Fruit fly (Drosophila melanogaster) whole organism, embryonic: ENCODE measurements around the gene Tsc1.

Source experiments
- CG13775 ChIP-seq: fragments of 200-800 bp; sonication (Bioruptor generic); optimal IDR thresholded peaks from 3 replicates; lab custom pipeline; 2017; ENCODE audit warnings: missing biosample characterization, mild to moderate bottlenecking, missing genetic modification characterization
- CG15073 ChIP-seq: fragments of 200-800 bp; sonication (Bioruptor generic); optimal IDR thresholded peaks from 2 replicates; lab custom pipeline; 2016; ENCODE audit warnings: missing biosample characterization, missing genetic modification characterization
- CG15269 ChIP-seq: fragments of 200-800 bp; sonication (Bioruptor generic); optimal IDR thresholded peaks from 2 replicates; lab custom pipeline; 2018; ENCODE audit warnings: missing biosample characterization, mild to moderate bottlenecking, missing genetic modification characterization, moderate library complexity
- CG15696 ChIP-seq: fragments of 200-800 bp; sonication (Bioruptor generic); optimal IDR thresholded peaks from 2 replicates; lab custom pipeline; 2019; ENCODE audit warnings: missing biosample characterization, mild to moderate bottlenecking, missing genetic modification characterization, moderate library complexity
- CG18599 ChIP-seq: fragments of 200-800 bp; sonication (Bioruptor generic); optimal IDR thresholded peaks from 3 replicates; lab custom pipeline; 2017; ENCODE audit warnings: missing biosample characterization, missing genetic modification characterization, mild to moderate bottlenecking, moderate library complexity, missing genetic modification reagents
- CG2116 ChIP-seq: fragments of 200-800 bp; sonication (Bioruptor generic); optimal IDR thresholded peaks from 3 replicates; lab custom pipeline; 2018; ENCODE audit warnings: missing biosample characterization, mild to moderate bottlenecking, missing genetic modification characterization
- CG2120 ChIP-seq: fragments of 200-800 bp; sonication (Bioruptor generic); optimal IDR thresholded peaks from 3 replicates; lab custom pipeline; 2016; ENCODE audit warnings: missing biosample characterization, missing genetic modification characterization
- CG2199 ChIP-seq: fragments of 200-800 bp; sonication (Bioruptor generic); IDR thresholded peaks from 3 replicates; pipeline ENCODE4 v1.3.6; 2022; ENCODE audit warnings: missing biosample characterization, missing genetic modification characterization
- CG2889 ChIP-seq: fragments of 200-800 bp; sonication (Bioruptor generic); IDR thresholded peaks from 3 replicates; pipeline ENCODE4 v1.3.6; 2022; ENCODE audit warnings: missing biosample characterization, missing genetic modification characterization
- CG34376 ChIP-seq: fragments of 200-800 bp; sonication (Bioruptor generic); optimal IDR thresholded peaks from 2 replicates; lab custom pipeline; 2018; ENCODE audit warnings: missing biosample characterization, mild to moderate bottlenecking, missing genetic modification characterization
- CG3847 ChIP-seq: fragments of 200-800 bp; sonication (Bioruptor generic); IDR thresholded peaks from 2 replicates; pipeline ENCODE4 v1.3.6; 2022; ENCODE audit warnings: missing biosample characterization, missing genetic modification characterization
- CG8281 ChIP-seq: fragments of 200-800 bp; sonication (Bioruptor generic); optimal IDR thresholded peaks from 2 replicates; lab custom pipeline; 2018; ENCODE audit warnings: missing biosample characterization, mild to moderate bottlenecking, missing genetic modification characterization, moderate library complexity
- CG8765 ChIP-seq: fragments of 200-800 bp; sonication (Bioruptor generic); IDR thresholded peaks from 2 replicates; pipeline ENCODE4 v1.3.6; 2022; ENCODE audit warnings: missing biosample characterization, missing genetic modification characterization
- CoRest ChIP-seq: fragments of 200-800 bp; sonication (Bioruptor generic); optimal IDR thresholded peaks from 3 replicates; lab custom pipeline; 2018; ENCODE audit warnings: missing biosample characterization, mild to moderate bottlenecking, missing genetic modification characterization, moderate library complexity
- Ets97D ChIP-seq: fragments of 200-800 bp; sonication (Bioruptor generic); optimal IDR thresholded peaks from 3 replicates; lab custom pipeline; 2016; ENCODE audit warnings: missing biosample characterization, missing genetic modification characterization
- GATAe ChIP-seq: fragments of 200-800 bp; sonication (Bioruptor generic); conservative IDR thresholded peaks from 2 replicates; pipeline ENCODE4 v1.3.6; 2022; ENCODE audit warnings: missing biosample characterization, missing genetic modification characterization
- HmgZ ChIP-seq: fragments of 200-800 bp; sonication (Bioruptor generic); optimal IDR thresholded peaks from 2 replicates; lab custom pipeline; 2018; ENCODE audit warnings: missing biosample characterization, mild to moderate bottlenecking, missing genetic modification characterization
- Hr78 ChIP-seq, 2 experiments: fragments of 200-800 bp in 1 of 2; fragments of >200 bp in 1 of 2; sonication (Bioruptor generic) in 1 of 2; optimal IDR thresholded peaks; 2 replicates each; lab custom pipeline; 2017 to 2019; ENCODE audit warnings: missing biosample characterization in 2 of 2, missing genetic modification characterization in 2 of 2, mild to moderate bottlenecking in 1 of 2, moderate library complexity in 1 of 2
- Kr ChIP-seq: fragments of 200-800 bp; sonication (Bioruptor generic); optimal IDR thresholded peaks from 2 replicates; lab custom pipeline; 2017; ENCODE audit warnings: missing biosample characterization, mild to moderate bottlenecking, missing genetic modification characterization
- Scr ChIP-seq: fragments of 200-800 bp; sonication (Bioruptor generic); IDR thresholded peaks from 2 replicates; pipeline ENCODE4 v1.3.6; 2022; ENCODE audit warnings: missing biosample characterization, missing genetic modification characterization; ENCODE audit not compliant: partially characterized antibody
- Sox102F ChIP-seq: fragments of 200-800 bp; sonication (Bioruptor generic); optimal IDR thresholded peaks from 2 replicates; lab custom pipeline; 2018; ENCODE audit warnings: missing biosample characterization, mild to moderate bottlenecking, missing genetic modification characterization, moderate library complexity
- Sry-δ ChIP-seq: fragments of 200-800 bp; sonication (Bioruptor generic); optimal IDR thresholded peaks from 2 replicates; lab custom pipeline; 2016; ENCODE audit warnings: missing biosample characterization, missing genetic modification characterization
- bigmax ChIP-seq: fragments of 200-800 bp; sonication (Bioruptor generic); optimal IDR thresholded peaks from 2 replicates; lab custom pipeline; 2018; ENCODE audit warnings: missing biosample characterization, mild to moderate bottlenecking, missing genetic modification characterization
- btn ChIP-seq: fragments of 200-800 bp; sonication (Bioruptor generic); optimal IDR thresholded peaks from 2 replicates; lab custom pipeline; 2016; ENCODE audit warnings: missing biosample characterization, missing genetic modification characterization
- chif ChIP-seq, 2 experiments: fragments of 200-800 bp; sonication (Bioruptor generic); optimal IDR thresholded peaks; 3 replicates each; lab custom pipeline; 2016; ENCODE audit warnings: missing biosample characterization in 2 of 2, missing genetic modification characterization in 2 of 2
- chinmo ChIP-seq: fragments of 200-800 bp; sonication (Bioruptor generic); IDR thresholded peaks from 4 replicates; pipeline ENCODE4 v1.3.6; 2022; ENCODE audit warnings: missing biosample characterization, missing genetic modification characterization; ENCODE audit not compliant: partially characterized antibody
- cwo ChIP-seq: fragments of 200-800 bp; sonication (Bioruptor generic); optimal IDR thresholded peaks from 3 replicates; lab custom pipeline; 2017; ENCODE audit warnings: missing biosample characterization, missing genetic modification characterization, mild to moderate bottlenecking, moderate library complexity, missing genetic modification reagents
- exex ChIP-seq: fragments of 200-800 bp; sonication (Bioruptor generic); optimal IDR thresholded peaks from 4 replicates; lab custom pipeline; 2018; ENCODE audit warnings: missing biosample characterization, mild to moderate bottlenecking, missing genetic modification characterization, moderate library complexity
- gcm ChIP-seq: fragments of 200-800 bp; sonication (Bioruptor generic); optimal IDR thresholded peaks from 2 replicates; lab custom pipeline; 2019; ENCODE audit warnings: missing biosample characterization, mild to moderate bottlenecking, missing genetic modification characterization, moderate library complexity
- grn ChIP-seq: fragments of 200-800 bp; sonication (Bioruptor generic); optimal IDR thresholded peaks from 3 replicates; lab custom pipeline; 2017; ENCODE audit warnings: missing biosample characterization, missing genetic modification characterization
- gro ChIP-seq: fragments of 200-800 bp; sonication (Bioruptor generic); optimal IDR thresholded peaks from 2 replicates; lab custom pipeline; 2016; ENCODE audit warnings: missing biosample characterization, missing genetic modification characterization
- insv ChIP-seq, 2 experiments: fragments of 200-800 bp; sonication (Bioruptor generic); optimal IDR thresholded peaks; 3 replicates each; lab custom pipeline; 2016 to 2018; ENCODE audit warnings: missing biosample characterization in 2 of 2, missing genetic modification characterization in 2 of 2
- knrl ChIP-seq: fragments of 200-800 bp; sonication (Bioruptor generic); IDR thresholded peaks from 3 replicates; pipeline ENCODE4 v1.3.6; 2022; ENCODE audit warnings: missing biosample characterization, missing genetic modification characterization; ENCODE audit not compliant: partially characterized antibody
- lab ChIP-seq: fragments of 200-800 bp; sonication (Bioruptor generic); optimal IDR thresholded peaks from 3 replicates; lab custom pipeline; 2017; ENCODE audit warnings: missing biosample characterization, missing genetic modification characterization, mild to moderate bottlenecking, moderate library complexity, missing genetic modification reagents
- lola ChIP-seq, 3 experiments: fragments of >200 bp in 2 of 3; fragments of 200-800 bp in 1 of 3; sonication (Bioruptor generic) in 1 of 3; optimal IDR thresholded peaks; 2 replicates each; lab custom pipeline; 2017 to 2019; ENCODE audit warnings: missing biosample characterization in 3 of 3, missing genetic modification characterization in 3 of 3, mild to moderate bottlenecking in 1 of 3, moderate library complexity in 1 of 3
- mirr ChIP-seq: fragments of 200-800 bp; sonication (Bioruptor generic); optimal IDR thresholded peaks from 3 replicates; lab custom pipeline; 2018; ENCODE audit warnings: missing biosample characterization, mild to moderate bottlenecking, missing genetic modification characterization
- nerfin-2 ChIP-seq: fragments of 200-800 bp; sonication (Bioruptor generic); IDR thresholded peaks from 2 replicates; pipeline ENCODE4 v1.3.6; 2022; ENCODE audit warnings: missing biosample characterization, missing genetic modification characterization; ENCODE audit not compliant: partially characterized antibody
- onecut ChIP-seq: fragments of 200-800 bp; sonication (Bioruptor generic); IDR thresholded peaks from 2 replicates; pipeline ENCODE4 v1.3.6; 2022; ENCODE audit warnings: missing biosample characterization, missing genetic modification characterization
- phol ChIP-seq: fragments of 200-800 bp; sonication (Bioruptor generic); optimal IDR thresholded peaks from 3 replicates; lab custom pipeline; 2018; ENCODE audit warnings: missing biosample characterization, mild to moderate bottlenecking, missing genetic modification characterization, moderate library complexity
- sd ChIP-seq: fragments of 200-800 bp; sonication (Bioruptor generic); optimal IDR thresholded peaks from 3 replicates; lab custom pipeline; 2018; ENCODE audit warnings: missing biosample characterization, mild to moderate bottlenecking, missing genetic modification characterization, moderate library complexity
- sug ChIP-seq: fragments of 200-800 bp; optimal IDR thresholded peaks from 2 replicates; lab custom pipeline; 2019; ENCODE audit warnings: missing biosample characterization, mild to moderate bottlenecking, missing genetic modification characterization, moderate library complexity
- tgo ChIP-seq: fragments of 200-800 bp; sonication (Bioruptor generic); IDR thresholded peaks from 3 replicates; pipeline ENCODE4 v1.3.6; 2022; ENCODE audit warnings: missing biosample characterization, missing genetic modification characterization
- zfh1 ChIP-seq: fragments of 200-800 bp; sonication (Bioruptor generic); IDR thresholded peaks from 3 replicates; pipeline ENCODE4 v1.3.6; 2022; ENCODE audit warnings: missing biosample characterization, missing genetic modification characterization
- zfh2 ChIP-seq: fragments of 200-800 bp; sonication (Bioruptor generic); optimal IDR thresholded peaks from 2 replicates; lab custom pipeline; 2016; ENCODE audit warnings: missing biosample characterization, missing genetic modification characterization

Gene Tsc1

dm6 chr3R:24130080-24130479 is at the start of gene Tsc1, which contains the start of gene GatB (continued):
- TF ChIP-seq gcm (no peak), phol (tag; lab: Kevin White, UChicago) (peak; percentile 3), chif (GFP tag; optimal IDR thresholded peaks at IDR 0.05; lab: Kevin White, UChicago) (no peak), zfh2 (GFP tag; lab: Kevin White, UChicago) (no peak), CG2199 (GFP tag; lab: Robert Waterston, UW) (no peak), onecut (GFP tag; lab: Robert Waterston, UW) (no peak), Ets97D (GFP tag; lab: Kevin White, UChicago) (no peak), knrl (GFP tag; lab: Robert Waterston, UW) (peak; percentile 38; the same call in 1 of the 3 replicates), bigmax (peak; percentile 82), nerfin-2 (no peak), zfh1 (no peak), CG15073 (no peak), CG2116 (GFP tag; lab: Kevin White, UChicago) (peak; percentile 45), CG15269 (tag; lab: Kevin White, UChicago) (no peak), CoRest (tag; lab: Kevin White, UChicago) (no peak), tgo (GFP tag; lab: Robert Waterston, UW) (no peak), Scr (peak; percentile 37), Sry-δ (GFP tag; lab: Kevin White, UChicago) (peak; percentile 45)
- TF ChIP-seq, all 482 proteins: peak for 51

- peak; percentile 64 for TF ChIP-seq sug (tag; lab: Kevin White, UChicago)
- peak; percentile 94 for TF ChIP-seq mirr (GFP tag; lab: Kevin White, UChicago)
- TF ChIP-seq Sox102F (GFP tag; lab: Kevin White, UChicago) = no peak
- TF ChIP-seq btn = no peak
- TF ChIP-seq insv (GFP tag; optimal IDR thresholded peaks at IDR 0.05; lab: Kevin White, UChicago) = no peak
- peak; percentile 82 for TF ChIP-seq CG34376
- TF ChIP-seq CG8281 = peak; percentile 1
- no peak for TF ChIP-seq CG2120 (GFP tag; lab: Kevin White, UChicago)
- no peak for TF ChIP-seq Hr78 (GFP tag; optimal IDR thresholded peaks at IDR 0.05; lab: Kevin White, UChicago)
- peak; percentile 26 for TF ChIP-seq HmgZ (tag; lab: Kevin White, UChicago)
- peak; percentile 7 for TF ChIP-seq grn
- peak; percentile 94 for TF ChIP-seq sd (tag; lab: Kevin White, UChicago)
- TF ChIP-seq CG2889 (GFP tag; lab: Robert Waterston, UW) = no peak
- no peak for TF ChIP-seq CG13775
- peak; percentile 99 for TF ChIP-seq exex
- peak; percentile 16 for TF ChIP-seq CG18599 (GFP tag; lab: Kevin White, UChicago)
- no peak for TF ChIP-seq chinmo (GFP tag; lab: Robert Waterston, UW)
- no peak for TF ChIP-seq CG3847 (GFP tag; lab: Robert Waterston, UW)
- peak; percentile 14 for TF ChIP-seq lab (GFP tag; lab: Kevin White, UChicago)
- peak; percentile 56 for TF ChIP-seq gro (GFP tag; lab: Kevin White, UChicago)
- peak; percentile 17 for TF ChIP-seq cwo (GFP tag; lab: Kevin White, UChicago)
- no peak for TF ChIP-seq Kr
- TF ChIP-seq GATAe (GFP tag; lab: Robert Waterston, UW) = peak; percentile 19; the same call in 1 of the 2 replicates
- no peak for TF ChIP-seq CG8765 (GFP tag; lab: Robert Waterston, UW)
- no peak for TF ChIP-seq CG15696 (tag; lab: Kevin White, UChicago)
- no peak for TF ChIP-seq lola (GFP tag; optimal IDR thresholded peaks at IDR 0.05; lab: Kevin White, UChicago)
- TF ChIP-seq onecut (GFP tag; lab: Robert Waterston, UW) = no peak
These were observed 45.1 kb upstream of the Tsc1 start for dm6 chr3R:24084975-24085374.
